Worm (Caenorhabditis elegans) whole organism, mixed stage, embryonic: ENCODE measurements around the gene gar-3.

Experiments
- ceh-39 ChIP-seq: fragments of 150-350 bp; optimal IDR thresholded peaks from 2 replicates; lab custom pipeline; 2014; ENCODE audit warnings: missing biosample characterization, missing genetic modification characterization
- ceh-43 ChIP-seq: fragments of 200-800 bp; sonication (Bioruptor generic); optimal IDR thresholded peaks from 2 replicates; lab custom pipeline; 2018; ENCODE audit warnings: mild to moderate bottlenecking, missing genetic modification characterization, moderate library complexity, missing compliant biosample characterization
- ceh-83 ChIP-seq: fragments of 200-800 bp; sonication (Bioruptor generic); optimal IDR thresholded peaks from 2 replicates; lab custom pipeline; 2018; ENCODE audit warnings: mild to moderate bottlenecking, missing genetic modification characterization, missing compliant biosample characterization
- ces-1 ChIP-seq: fragments of 150-350 bp; optimal IDR thresholded peaks from 2 replicates; lab custom pipeline; 2014; ENCODE audit warnings: missing biosample characterization, missing genetic modification reagents, missing genetic modification characterization
- cnd-1 ChIP-seq: fragments of 200-800 bp; sonication (Bioruptor generic); optimal IDR thresholded peaks from 2 replicates; lab custom pipeline; 2018; ENCODE audit warnings: mild to moderate bottlenecking, missing genetic modification characterization, missing compliant biosample characterization
- elt-1 ChIP-seq: sonication (generic microtip); optimal IDR thresholded peaks from 2 replicates; lab custom pipeline; 2017; ENCODE audit warnings: missing genetic modification characterization, mild to moderate bottlenecking, missing compliant biosample characterization, antibody characterized with exemption, moderate library complexity, borderline replicate concordance; ENCODE audit not compliant: insufficient read depth
- elt-3 ChIP-seq: fragments of 150-350 bp; optimal IDR thresholded peaks from 2 replicates; lab custom pipeline; 2014; ENCODE audit warnings: missing biosample characterization, missing genetic modification characterization
- ham-2 ChIP-seq: fragments of 200-800 bp; sonication (Bioruptor generic); optimal IDR thresholded peaks from 2 replicates; lab custom pipeline; 2018; ENCODE audit warnings: mild to moderate bottlenecking, missing genetic modification characterization, missing compliant biosample characterization
- hlh-1 ChIP-seq: fragments of 150-350 bp; optimal IDR thresholded peaks from 2 replicates; lab custom pipeline; 2014; ENCODE audit warnings: missing biosample characterization, missing genetic modification reagents, missing genetic modification characterization
- lin-13 ChIP-seq: fragments of 150-350 bp; optimal IDR thresholded peaks from 2 replicates; lab custom pipeline; 2014; ENCODE audit warnings: missing biosample characterization, missing genetic modification characterization
- lin-32 ChIP-seq: fragments of 200-800 bp; sonication (Bioruptor generic); optimal IDR thresholded peaks from 2 replicates; lab custom pipeline; 2018; ENCODE audit warnings: mild to moderate bottlenecking, missing genetic modification characterization, missing compliant biosample characterization
- lsy-2 ChIP-seq: fragments of 150-350 bp; optimal IDR thresholded peaks from 2 replicates; lab custom pipeline; 2014; ENCODE audit warnings: missing biosample characterization, missing genetic modification characterization
- mab-5 ChIP-seq: fragments of 150-350 bp; optimal IDR thresholded peaks from 2 replicates; lab custom pipeline; 2014; ENCODE audit warnings: missing biosample characterization, missing genetic modification characterization
- mep-1 ChIP-seq: fragments of 150-350 bp; optimal IDR thresholded peaks from 2 replicates; lab custom pipeline; 2017; ENCODE audit warnings: missing biosample characterization, missing genetic modification reagents, missing genetic modification characterization, inconsistent platforms
- nhr-12 ChIP-seq: fragments of 150-350 bp; optimal IDR thresholded peaks from 2 replicates; lab custom pipeline; 2014; ENCODE audit warnings: missing biosample characterization, missing genetic modification characterization
- nhr-2 ChIP-seq: fragments of 150-350 bp; optimal IDR thresholded peaks from 2 replicates; lab custom pipeline; 2014; ENCODE audit warnings: missing biosample characterization, missing genetic modification characterization
- nhr-237 ChIP-seq: fragments of 150-350 bp; optimal IDR thresholded peaks from 2 replicates; lab custom pipeline; 2014; ENCODE audit warnings: missing biosample characterization, missing genetic modification characterization
- nhr-28 ChIP-seq: fragments of 150-350 bp; optimal IDR thresholded peaks from 2 replicates; lab custom pipeline; 2014; ENCODE audit warnings: missing biosample characterization, missing genetic modification characterization
- nhr-76 ChIP-seq: sonication (generic microtip); optimal IDR thresholded peaks from 2 replicates; lab custom pipeline; 2017; ENCODE audit warnings: missing biosample characterization, missing genetic modification characterization
- sem-2 ChIP-seq: fragments of 200-800 bp; sonication (Bioruptor generic); optimal IDR thresholded peaks from 2 replicates; lab custom pipeline; 2018; ENCODE audit warnings: mild to moderate bottlenecking, missing genetic modification characterization, missing compliant biosample characterization
- snpc-4 ChIP-seq: fragments of 150-350 bp; optimal IDR thresholded peaks from 2 replicates; lab custom pipeline; 2014; ENCODE audit warnings: missing biosample characterization, missing genetic modification characterization
- sptf-1 ChIP-seq: sonication (generic microtip); optimal IDR thresholded peaks from 2 replicates; lab custom pipeline; 2017; ENCODE audit warnings: mild to moderate bottlenecking, missing genetic modification characterization, moderate library complexity, missing compliant biosample characterization
- tbx-8 ChIP-seq: fragments of 200-800 bp; sonication (Bioruptor generic); optimal IDR thresholded peaks from 2 replicates; lab custom pipeline; 2018; ENCODE audit warnings: mild to moderate bottlenecking, missing genetic modification characterization, moderate library complexity, missing compliant biosample characterization
- unc-120 ChIP-seq: sonication (generic microtip); optimal IDR thresholded peaks from 2 replicates; lab custom pipeline; 2017; ENCODE audit warnings: missing genetic modification characterization, missing compliant biosample characterization; ENCODE audit not compliant: poor library complexity, severe bottlenecking
- unc-39 ChIP-seq: fragments of 150-350 bp; optimal IDR thresholded peaks from 2 replicates; lab custom pipeline; 2014; ENCODE audit warnings: missing biosample characterization, missing genetic modification characterization
- unc-62 ChIP-seq: fragments of 150-350 bp; optimal IDR thresholded peaks from 2 replicates; lab custom pipeline; 2014; ENCODE audit warnings: missing biosample characterization, missing genetic modification reagents, missing genetic modification characterization
- zip-8 ChIP-seq: fragments of 150-350 bp; optimal IDR thresholded peaks from 2 replicates; lab custom pipeline; 2014; ENCODE audit warnings: missing biosample characterization, missing genetic modification characterization

Gene gar-3

ce11 chrV:14556187-14556586 lies 23.3 kb downstream of the gar-3 start, which contains the start of gene srg-47:
Gene srg-47 (minus strand): TSS chrV:14556287.
- TF ChIP-seq lsy-2 (tag; lab: Kevin White, UChicago), result no peak
- no peak for TF ChIP-seq ceh-43
- TF ChIP-seq unc-120 (tag; lab: Kevin White, UChicago), result no peak
- TF ChIP-seq nhr-2, result no peak
- no peak for TF ChIP-seq nhr-237 (tag; lab: Kevin White, UChicago)
- no peak for TF ChIP-seq mab-5 (tag; lab: Kevin White, UChicago)
- no peak for TF ChIP-seq ces-1 (GFP tag; lab: Kevin White, UChicago)
- no peak for TF ChIP-seq snpc-4
- TF ChIP-seq, all 35 proteins: peak for 0

- TF ChIP-seq unc-120 (tag; lab: Kevin White, UChicago) (peak; percentile 9), unc-39 (tag; lab: Kevin White, UChicago) (no peak)
Observed at ce11 chrV:14548510-14548909, 31.0 kb downstream of the gar-3 start.

DNA sequence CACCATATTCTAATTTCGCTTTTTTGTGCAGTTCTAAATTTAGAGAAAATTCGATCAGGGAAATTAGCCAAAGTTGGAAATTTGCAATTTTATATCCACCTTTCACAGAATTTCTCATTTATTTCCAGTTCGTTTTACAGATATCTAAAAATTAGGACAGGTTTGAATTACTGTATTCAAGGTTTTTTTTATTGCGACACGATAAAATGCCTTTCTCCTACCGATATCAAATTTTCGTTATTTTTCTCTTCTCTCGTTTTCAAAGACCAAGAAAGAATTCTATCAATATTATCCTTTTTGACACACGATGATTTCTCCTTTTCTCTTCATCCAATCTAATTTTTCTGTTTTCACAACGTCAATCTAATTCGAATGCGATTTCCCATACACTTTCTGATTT lies 33.0 kb downstream of the gar-3 start, which contains the start of gene C53A5.13:
Gene C53A5.13 (plus strand): TSS at position 301 of the 400 bp plus-strand sequence.
- TF ChIP-seq elt-1 (no peak), unc-62 (GFP tag; lab: Kevin White, UChicago) (no peak), sem-2 (GFP tag; lab: Kevin White, UChicago) (no peak)

DNA sequence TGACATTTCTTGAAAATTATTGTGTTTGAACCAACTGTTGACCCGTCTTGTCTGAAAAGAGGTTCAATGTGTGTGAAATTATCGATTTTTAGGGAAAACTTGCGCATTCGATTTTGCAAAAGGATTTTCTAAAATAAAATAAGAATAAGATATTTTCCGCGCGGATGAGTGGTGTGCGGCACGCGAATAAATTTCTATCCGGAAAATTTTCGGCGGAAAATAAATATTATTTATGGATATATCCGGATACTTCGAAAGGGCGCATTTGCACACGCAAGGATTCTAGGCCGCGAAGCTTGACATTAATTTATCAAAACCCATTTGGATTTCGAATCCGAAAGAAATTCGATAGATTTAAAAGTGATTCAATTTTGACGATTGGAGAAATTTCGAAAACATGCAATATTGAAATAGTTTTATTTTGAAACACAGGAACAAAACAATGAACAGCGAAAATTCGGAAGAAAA lies 33.7 kb downstream of the gar-3 start, which contains the start of gene rike-1:
Gene rike-1 (minus strand): TSS at position 51 of the 468 bp plus-strand sequence.
- TF ChIP-seq lsy-2 (tag; lab: Kevin White, UChicago) (no peak), nhr-12 (tag; lab: Kevin White, UChicago) (no peak), nhr-2 (peak; percentile 8), unc-120 (tag; lab: Kevin White, UChicago) (peak; percentile 22), ceh-39 (peak; percentile 41), ces-1 (GFP tag; lab: Kevin White, UChicago) (peak; percentile 62), mep-1 (tag; lab: Kevin White, UChicago) (peak; percentile 57), sptf-1 (no peak)

- TF ChIP-seq zip-8 (tag; lab: Kevin White, UChicago) (no peak), nhr-28 (tag; lab: Kevin White, UChicago) (no peak), lsy-2 (tag; lab: Kevin White, UChicago) (no peak), nhr-12 (tag; lab: Kevin White, UChicago) (no peak), mep-1 (tag; lab: Kevin White, UChicago) (no peak), nhr-237 (tag; lab: Kevin White, UChicago) (no peak), unc-120 (tag; lab: Kevin White, UChicago) (no peak), lin-13 (tag; lab: Kevin White, UChicago) (no peak), hlh-1 (no peak), mab-5 (tag; lab: Kevin White, UChicago) (no peak), unc-39 (tag; lab: Kevin White, UChicago) (no peak), tbx-8 (GFP tag; lab: Kevin White, UChicago) (no peak)
Observed at ce11 chrV:14542138-14542537, 37.4 kb downstream of the gar-3 start.

ce11 chrV:14540932-14541331 lies 38.6 kb downstream of the gar-3 start:
- TF ChIP-seq unc-39 (tag; lab: Kevin White, UChicago) (no peak), nhr-28 (tag; lab: Kevin White, UChicago) (no peak), nhr-76 (no peak), snpc-4 (no peak), zip-8 (tag; lab: Kevin White, UChicago) (no peak), nhr-2 (no peak), lin-13 (tag; lab: Kevin White, UChicago) (no peak), cnd-1 (no peak), unc-120 (tag; lab: Kevin White, UChicago) (no peak)

DNA sequence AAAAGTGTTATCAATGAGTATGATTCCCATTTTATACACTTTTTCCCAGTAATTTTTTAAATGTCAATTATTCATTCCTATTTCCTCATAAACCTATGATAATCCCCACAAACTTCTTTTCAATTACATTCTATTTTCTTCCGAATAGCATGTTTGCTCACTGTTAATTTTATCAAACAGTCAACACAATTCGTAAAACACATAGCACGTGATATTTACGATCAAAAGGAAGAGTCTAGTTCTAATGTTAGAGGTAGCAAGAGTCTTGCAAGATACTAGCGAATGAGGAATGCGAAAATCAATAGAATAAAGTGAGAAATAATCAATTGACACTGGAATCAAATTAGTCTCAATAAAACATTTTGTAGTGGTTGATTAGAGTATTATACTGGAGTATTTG lies 40.2 kb downstream of the gar-3 start:
- TF ChIP-seq ceh-43, result no peak
- no peak for TF ChIP-seq ham-2
- TF ChIP-seq elt-3 (tag; lab: Kevin White, UChicago), result no peak
- TF ChIP-seq nhr-237 (tag; lab: Kevin White, UChicago), result no peak
- no peak for TF ChIP-seq ceh-83 (GFP tag; lab: Kevin White, UChicago)
- TF ChIP-seq lsy-2 (tag; lab: Kevin White, UChicago), result no peak
- no peak for TF ChIP-seq mep-1 (tag; lab: Kevin White, UChicago)
- TF ChIP-seq lin-32 (GFP tag; lab: Kevin White, UChicago), result no peak
- TF ChIP-seq sem-2 (GFP tag; lab: Kevin White, UChicago), result no peak
- no peak for TF ChIP-seq nhr-12 (tag; lab: Kevin White, UChicago)
- no peak for TF ChIP-seq unc-62 (GFP tag; lab: Kevin White, UChicago)
- TF ChIP-seq, all 35 proteins: peak for 0
